Worm (Caenorhabditis elegans) whole organism, L1 larva: ENCODE data around the gene gcc-2.

Experiments
- ceh-63 ChIP-seq: fragments of 200-800 bp; sonication (Bioruptor generic); optimal IDR thresholded peaks from 2 replicates; lab custom pipeline; 2018; ENCODE audit warnings: mild to moderate bottlenecking, missing genetic modification characterization, missing compliant biosample characterization
- ceh-8 ChIP-seq: fragments of 200-800 bp; sonication (Bioruptor generic); optimal IDR thresholded peaks from 2 replicates; lab custom pipeline; 2018; ENCODE audit warnings: mild to moderate bottlenecking, missing genetic modification characterization, moderate library complexity, missing compliant biosample characterization
- ceh-90 ChIP-seq: sonication (generic microtip); optimal IDR thresholded peaks from 2 replicates; lab custom pipeline; 2016; ENCODE audit warnings: missing genetic modification characterization, missing compliant biosample characterization
- egl-27 ChIP-seq, 2 experiments: fragments of 150-350 bp in 1 of 2; sonication (generic microtip); optimal IDR thresholded peaks; 3 replicates each; lab custom pipeline; 2017 to 2018; ENCODE audit warnings: missing biosample characterization in 2 of 2, missing genetic modification characterization in 2 of 2, missing genetic modification reagents in 2 of 2
- fkh-4 ChIP-seq: sonication (generic microtip); optimal IDR thresholded peaks from 2 replicates; lab custom pipeline; 2016; ENCODE audit warnings: missing compliant biosample characterization, missing genetic modification characterization, borderline replicate concordance
- grh-1 ChIP-seq: fragments of 200-800 bp; sonication (Bioruptor generic); IDR thresholded peaks from 2 replicates; pipeline ENCODE4 v1.3.6; 2022; ENCODE audit warnings: missing genetic modification reagents, missing genetic modification characterization, missing compliant biosample characterization
- hlh-17 ChIP-seq: fragments of 200-800 bp; sonication (Bioruptor generic); optimal IDR thresholded peaks from 2 replicates; lab custom pipeline; 2018; ENCODE audit warnings: missing genetic modification characterization, mild to moderate bottlenecking, missing compliant biosample characterization, moderate library complexity, borderline replicate concordance
- isw-1 ChIP-seq: fragments of 200-800 bp; sonication (Bioruptor generic); IDR thresholded peaks from 2 replicates; pipeline ENCODE4 v1.3.6; 2022; ENCODE audit warnings: missing genetic modification characterization, missing compliant biosample characterization
- mef-2 ChIP-seq: fragments of 150-350 bp; optimal IDR thresholded peaks from 2 replicates; lab custom pipeline; 2014; ENCODE audit warnings: missing biosample characterization, missing genetic modification characterization
- nhr-19 ChIP-seq: fragments of 200-800 bp; sonication (Bioruptor generic); conservative IDR thresholded peaks from 2 replicates; pipeline ENCODE4 v1.3.6; 2022; ENCODE audit warnings: missing genetic modification characterization, missing compliant biosample characterization
- nhr-77 ChIP-seq: fragments of 150-350 bp; optimal IDR thresholded peaks from 2 replicates; lab custom pipeline; 2014; ENCODE audit warnings: missing biosample characterization, missing genetic modification characterization
- nhr-85 ChIP-seq: sonication (generic microtip); peaks from one replicate; lab custom pipeline; 2016; ENCODE audit warnings: missing genetic modification characterization, inconsistent platforms, missing compliant biosample characterization
- snu-23 ChIP-seq: sonication (generic microtip); optimal IDR thresholded peaks from 2 replicates; lab custom pipeline; 2016; ENCODE audit warnings: missing genetic modification characterization, missing compliant biosample characterization
- sup-37 ChIP-seq: fragments of 200-800 bp; sonication (Bioruptor generic); optimal IDR thresholded peaks from 2 replicates; lab custom pipeline; 2018; ENCODE audit warnings: mild to moderate bottlenecking, missing genetic modification characterization, missing compliant biosample characterization
- unc-62 ChIP-seq: fragments of 150-350 bp; optimal IDR thresholded peaks from 2 replicates; lab custom pipeline; 2014; ENCODE audit warnings: missing biosample characterization, missing genetic modification reagents, missing genetic modification characterization
- vab-15 ChIP-seq: sonication (generic microtip); optimal IDR thresholded peaks from 2 replicates; lab custom pipeline; 2017; ENCODE audit warnings: missing genotype, mild to moderate bottlenecking, missing genetic modification characterization, missing compliant biosample characterization
- zip-4 ChIP-seq: fragments of 200-800 bp; sonication (Bioruptor generic); optimal IDR thresholded peaks from 2 replicates; lab custom pipeline; 2018; ENCODE audit warnings: mild to moderate bottlenecking, missing genetic modification characterization, moderate library complexity, missing compliant biosample characterization

gcc-2 gene

ce11 chrIII:9713182-9713581, 48.8 kb downstream of the gcc-2 start:
- TF ChIP-seq mef-2 (tag; lab: Kevin White, UChicago) (no peak), egl-27 (tag; optimal IDR thresholded peaks at IDR 0.05; lab: Kevin White, UChicago) (no peak), nhr-77 (tag; lab: Kevin White, UChicago) (no peak), ceh-90 (no peak), vab-15 (tag; lab: Kevin White, UChicago) (no peak), sup-37 (no peak), snu-23 (GFP tag; lab: Kevin White, UChicago) (no peak), unc-62 (GFP tag; lab: Kevin White, UChicago) (no peak), fkh-4 (tag; lab: Kevin White, UChicago) (no peak), grh-1 (GFP tag; lab: Robert Waterston, UW) (no peak), zip-4 (no peak), nhr-85 (tag; lab: Kevin White, UChicago) (no peak), isw-1 (GFP tag; lab: Robert Waterston, UW) (no peak), nhr-19 (GFP tag; lab: Robert Waterston, UW) (no peak), hlh-17 (GFP tag; lab: Kevin White, UChicago) (no peak)

- TF ChIP-seq ceh-8 (GFP tag; lab: Kevin White, UChicago) = no peak
- TF ChIP-seq grh-1 (GFP tag; lab: Robert Waterston, UW) = no peak
- no peak for TF ChIP-seq ceh-63 (GFP tag; lab: Kevin White, UChicago)
- TF ChIP-seq snu-23 (GFP tag; lab: Kevin White, UChicago) = no peak
Observed at ce11 chrIII:9711163-9711562, 50.8 kb downstream of the gcc-2 start.
